Worm (Caenorhabditis elegans): ENCODE results near the gene phat-3.

The phat-3 gene

DNA sequence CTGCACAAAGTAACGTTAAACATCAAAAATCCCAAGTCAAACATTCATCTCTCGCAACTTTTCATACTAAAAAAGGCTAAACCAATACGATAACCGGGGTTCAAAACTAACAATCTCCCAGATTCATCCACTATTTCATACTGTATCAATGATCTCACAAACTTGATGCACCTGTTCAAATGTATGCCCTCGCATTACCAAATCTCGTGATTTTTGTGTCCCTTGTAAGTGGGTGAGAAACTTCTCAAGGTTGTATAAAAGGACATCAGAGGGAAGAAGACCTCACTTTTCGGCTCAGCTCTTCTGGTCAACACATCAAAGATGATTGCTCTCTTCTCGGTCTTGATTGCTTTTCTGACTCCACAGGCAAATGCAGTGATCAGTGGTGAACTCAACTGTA is at the start of gene phat-3:
Gene phat-3, plus strand, starts transcription at position 301 of the 400 bp plus-strand sequence.
- TF ChIP-seq sptf-1 (tag; optimal IDR thresholded peaks at IDR 0.05) (no peak), ceh-39 (tag; optimal IDR thresholded peaks at IDR 0.05) (no peak), ces-1 (GFP tag; optimal IDR thresholded peaks at IDR 0.05) (no peak), flh-1 (GFP tag; optimal IDR thresholded peaks at IDR 0.05) (no peak), lin-32 (GFP tag; optimal IDR thresholded peaks at IDR 0.05) (no peak), zip-8 (tag; optimal IDR thresholded peaks at IDR 0.05) (no peak), tbx-8 (GFP tag; optimal IDR thresholded peaks at IDR 0.05) (no peak), mab-5 (tag; optimal IDR thresholded peaks at IDR 0.05) (no peak), nhr-2 (tag; optimal IDR thresholded peaks at IDR 0.05) (no peak), sem-2 (GFP tag; optimal IDR thresholded peaks at IDR 0.05) (no peak), lin-13 (tag; optimal IDR thresholded peaks at IDR 0.05) (no peak), snpc-4 (tag; optimal IDR thresholded peaks at IDR 0.05) (no peak), blmp-1 (tag; optimal IDR thresholded peaks at IDR 0.05) (no peak), pha-4 (tag; optimal IDR thresholded peaks at IDR 0.05) (no peak), bed-3 (GFP tag; optimal IDR thresholded peaks at IDR 0.05) (no peak), lsy-2 (tag; optimal IDR thresholded peaks at IDR 0.05) (no peak), elt-3 (tag; optimal IDR thresholded peaks at IDR 0.05) (no peak), ham-2 (GFP tag; optimal IDR thresholded peaks at IDR 0.05) (no peak), nhr-237 (tag; optimal IDR thresholded peaks at IDR 0.05) (no peak), drap-1 (GFP tag; optimal IDR thresholded peaks at IDR 0.05) (no peak)

DNA sequence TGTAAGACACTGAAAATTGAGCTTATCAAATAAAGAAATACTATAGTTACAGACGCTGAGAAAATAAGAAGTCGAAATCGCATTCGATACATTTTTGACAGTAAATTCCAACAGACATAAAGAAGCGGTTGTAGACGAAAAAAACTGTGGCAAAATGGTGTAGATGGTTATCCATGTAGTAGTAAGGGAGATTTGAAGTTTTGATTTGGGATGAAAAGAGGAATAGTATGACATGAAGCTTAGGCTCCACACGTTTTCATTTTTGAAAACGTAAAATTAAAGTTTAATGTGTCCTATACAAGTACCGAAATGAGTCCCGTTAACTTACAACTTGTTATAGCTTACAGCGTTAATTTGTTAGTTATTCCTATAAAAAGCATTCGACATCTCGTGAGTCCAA is 49.7 kb upstream of the phat-3 start, which contains the start of gene K09D9.9:
Gene K09D9.9, minus strand, starts transcription at position 101 of the 400 bp plus-strand sequence.
- TF ChIP-seq bed-3 (GFP tag; optimal IDR thresholded peaks at IDR 0.05) = no peak
- TF ChIP-seq nhr-76 (tag; optimal IDR thresholded peaks at IDR 0.05) = no peak
- no peak for TF ChIP-seq elt-3 (tag; optimal IDR thresholded peaks at IDR 0.05)
- no peak for TF ChIP-seq pha-4 (tag; optimal IDR thresholded peaks at IDR 0.05)
- TF ChIP-seq snpc-4 (tag; optimal IDR thresholded peaks at IDR 0.05) = no peak

DNA sequence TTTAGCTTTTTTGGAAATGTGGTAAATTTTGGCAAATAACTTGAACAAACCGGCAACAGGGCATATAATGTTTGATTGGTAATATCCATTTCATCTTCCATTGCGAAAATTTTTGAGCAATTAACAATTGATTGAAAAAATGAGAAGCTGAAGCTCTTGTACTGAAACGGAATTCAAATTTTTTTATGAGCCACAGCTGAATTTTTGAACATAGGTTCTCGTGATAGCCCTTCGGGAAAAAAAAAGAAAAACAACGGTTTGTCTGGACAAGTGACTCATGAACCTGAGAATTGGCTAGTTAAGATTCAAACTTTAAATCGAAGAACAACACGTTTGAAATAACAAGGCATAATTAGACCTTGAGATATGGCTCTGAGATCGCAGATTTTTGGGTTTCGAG is 47.9 kb upstream of the phat-3 start, which contains the start of gene srx-62:
Gene srx-62, minus strand, starts transcription at position 101 of the 400 bp plus-strand sequence.
- TF ChIP-seq ceh-83 (GFP tag; optimal IDR thresholded peaks at IDR 0.05) = no peak

DNA sequence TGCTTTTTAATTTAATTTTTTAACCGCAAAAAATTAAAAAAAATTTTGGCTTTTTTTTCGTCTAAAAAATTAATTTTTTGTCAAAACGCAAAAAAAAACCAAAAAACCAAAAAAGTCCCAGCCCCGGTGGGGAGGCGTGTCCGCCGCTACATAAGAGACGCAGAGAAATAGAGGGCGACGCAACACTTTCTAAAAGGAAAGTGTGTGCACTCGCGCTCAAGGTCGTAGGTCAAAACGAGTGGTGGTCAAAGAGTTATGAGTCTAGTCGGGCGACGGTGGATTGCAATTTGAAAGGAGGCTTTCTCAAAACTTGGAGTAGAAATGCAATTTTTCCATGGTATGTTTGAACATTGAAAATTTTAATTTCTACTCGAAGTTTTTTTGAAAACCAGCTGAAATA is 39.2 kb upstream of the phat-3 start:
- TF ChIP-seq elt-3 (tag; optimal IDR thresholded peaks at IDR 0.05) (no peak), zip-8 (tag; optimal IDR thresholded peaks at IDR 0.05) (no peak), pha-4 (tag; optimal IDR thresholded peaks at IDR 0.05) (no peak), lin-13 (tag; optimal IDR thresholded peaks at IDR 0.05) (no peak), mls-2 (tag; optimal IDR thresholded peaks at IDR 0.05) (no peak), sptf-1 (tag; optimal IDR thresholded peaks at IDR 0.05) (no peak), drap-1 (GFP tag; optimal IDR thresholded peaks at IDR 0.05) (no peak), nhr-28 (tag; optimal IDR thresholded peaks at IDR 0.05) (no peak), nhr-76 (tag; optimal IDR thresholded peaks at IDR 0.05) (no peak), ham-2 (GFP tag; optimal IDR thresholded peaks at IDR 0.05) (no peak), sem-2 (GFP tag; optimal IDR thresholded peaks at IDR 0.05) (no peak), mab-5 (tag; optimal IDR thresholded peaks at IDR 0.05) (no peak)

DNA sequence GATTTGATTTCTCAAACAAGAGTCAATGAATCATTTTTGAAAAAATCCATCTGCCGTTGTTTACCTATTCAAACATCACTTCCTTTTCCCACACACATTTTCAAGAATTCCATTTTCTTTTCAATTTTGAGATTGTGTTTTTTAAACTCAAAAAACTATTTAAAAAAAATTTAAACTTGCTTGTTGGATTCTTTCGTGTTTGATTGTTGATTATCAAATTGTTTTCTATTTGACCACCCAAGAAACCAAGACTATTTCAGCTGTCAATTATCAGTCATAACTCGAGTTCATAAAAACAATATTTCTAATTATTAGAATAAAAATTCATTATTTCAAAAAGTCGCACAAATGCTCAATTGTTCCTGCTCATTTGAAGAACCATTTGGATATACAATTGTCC is 38.5 kb upstream of the phat-3 start, which contains the start of gene srh-8:
Gene srh-8, plus strand, starts transcription at position 301 of the 400 bp plus-strand sequence.
- TF ChIP-seq lsy-2 (tag; optimal IDR thresholded peaks at IDR 0.05) = no peak
- TF ChIP-seq snpc-4 (tag; optimal IDR thresholded peaks at IDR 0.05) = no peak
- no peak for TF ChIP-seq nhr-76 (tag; optimal IDR thresholded peaks at IDR 0.05)
- no peak for TF ChIP-seq lin-32 (GFP tag; optimal IDR thresholded peaks at IDR 0.05)
- TF ChIP-seq ceh-83 (GFP tag; optimal IDR thresholded peaks at IDR 0.05) = no peak
- TF ChIP-seq lin-13 (tag; optimal IDR thresholded peaks at IDR 0.05) = no peak
- TF ChIP-seq mep-1 (tag; optimal IDR thresholded peaks at IDR 0.05) = no peak
- TF ChIP-seq sem-2 (GFP tag; optimal IDR thresholded peaks at IDR 0.05) = no peak
- TF ChIP-seq nhr-28 (tag; optimal IDR thresholded peaks at IDR 0.05) = no peak
- TF ChIP-seq pha-4 (tag; optimal IDR thresholded peaks at IDR 0.05) = no peak
- no peak for TF ChIP-seq elt-3 (tag; optimal IDR thresholded peaks at IDR 0.05)
- no peak for TF ChIP-seq zip-8 (tag; optimal IDR thresholded peaks at IDR 0.05)
- no peak for TF ChIP-seq M03D4.4 (tag; optimal IDR thresholded peaks at IDR 0.05)
- no peak for TF ChIP-seq ceh-43 (GFP tag; optimal IDR thresholded peaks at IDR 0.05)
- no peak for TF ChIP-seq mab-5 (tag; optimal IDR thresholded peaks at IDR 0.05)
- TF ChIP-seq mls-2 (tag; optimal IDR thresholded peaks at IDR 0.05) = no peak
- no peak for TF ChIP-seq ham-2 (GFP tag; optimal IDR thresholded peaks at IDR 0.05)
- no peak for TF ChIP-seq sptf-1 (tag; optimal IDR thresholded peaks at IDR 0.05)
- no peak for TF ChIP-seq nhr-237 (tag; optimal IDR thresholded peaks at IDR 0.05)

DNA sequence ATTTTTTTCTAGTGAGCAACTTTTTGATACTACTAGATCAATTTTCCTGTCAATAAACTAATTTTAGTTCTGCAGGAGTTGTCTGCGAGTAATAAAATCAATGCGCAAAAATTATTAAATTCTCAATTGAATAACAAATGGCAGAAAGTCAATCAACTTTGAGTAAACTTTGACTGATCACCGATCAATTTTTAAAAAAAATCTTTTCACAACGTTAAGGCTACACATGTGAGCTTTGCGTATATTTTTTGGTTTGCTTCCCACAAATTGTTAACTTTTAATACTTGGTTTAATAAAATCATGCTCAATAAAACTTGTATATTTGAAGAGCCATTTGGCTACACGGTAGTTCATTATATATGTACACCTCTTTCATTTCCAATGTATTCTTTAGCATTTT is 35.8 kb upstream of the phat-3 start, which contains the start of gene srh-7:
Gene srh-7, plus strand, starts transcription at position 301 of the 400 bp plus-strand sequence.
- TF ChIP-seq sem-2 (GFP tag; optimal IDR thresholded peaks at IDR 0.05) = no peak
